Worm (Caenorhabditis elegans) whole organism, young adult: Measurements from ENCODE around the gene F13E6.1.

Experiments used
- D2030.7 ChIP-seq: fragments of 200-800 bp; sonication (Bioruptor generic); IDR thresholded peaks from 2 replicates; pipeline ENCODE4 v1.3.6; 2022; ENCODE audit warnings: missing genetic modification reagents, missing genetic modification characterization, missing compliant biosample characterization
- Y67H2A.10 ChIP-seq: fragments of 200-800 bp; sonication (Bioruptor generic); conservative IDR thresholded peaks from 2 replicates; pipeline ENCODE4 v1.3.6; 2022; ENCODE audit warnings: missing genetic modification reagents, missing genetic modification characterization, missing compliant biosample characterization
- ceh-40 ChIP-seq: fragments of 200-800 bp; sonication (Bioruptor generic); IDR thresholded peaks from 2 replicates; pipeline ENCODE4 v1.3.6; 2022; ENCODE audit warnings: missing genetic modification characterization, missing compliant biosample characterization
- egl-44 ChIP-seq: fragments of 200-800 bp; sonication (Bioruptor generic); IDR thresholded peaks from 2 replicates; pipeline ENCODE4 v1.3.6; 2022; ENCODE audit warnings: missing genetic modification reagents, missing genetic modification characterization, missing compliant biosample characterization
- ets-4 ChIP-seq: fragments of 200-800 bp; sonication (Bioruptor generic); optimal IDR thresholded peaks from 2 replicates; lab custom pipeline; 2018; ENCODE audit warnings: mild to moderate bottlenecking, missing genetic modification characterization, missing compliant biosample characterization
- let-607 ChIP-seq, 2 experiments: fragments of 200-800 bp in 1 of 2; sonication (Bioruptor generic) in 1 of 2; sonication (generic microtip) in 1 of 2; optimal IDR thresholded peaks; 2 replicates each; lab custom pipeline; 2016 to 2018; ENCODE audit warnings: mild to moderate bottlenecking in 2 of 2, missing compliant biosample characterization in 2 of 2, missing genetic modification characterization in 2 of 2, moderate library complexity in 2 of 2, missing genotype in 1 of 2
- lin-40 ChIP-seq: sonication (generic microtip); optimal IDR thresholded peaks from 2 replicates; lab custom pipeline; 2016; ENCODE audit warnings: missing genetic modification characterization, mild to moderate bottlenecking, missing compliant biosample characterization, missing genotype, missing genetic modification reagents
- lsy-27 ChIP-seq: sonication (generic microtip); optimal IDR thresholded peaks from 2 replicates; lab custom pipeline; 2017; ENCODE audit warnings: missing genetic modification characterization, mild to moderate bottlenecking, missing compliant biosample characterization, antibody characterized with exemption, missing genotype, borderline replicate concordance; ENCODE audit not compliant: insufficient read depth
- nhr-179 ChIP-seq: sonication (generic microtip); optimal IDR thresholded peaks from 2 replicates; lab custom pipeline; 2016; ENCODE audit warnings: mild to moderate bottlenecking, missing genetic modification characterization, missing compliant biosample characterization
- nhr-80 ChIP-seq: sonication (generic microtip); optimal IDR thresholded peaks from 2 replicates; lab custom pipeline; 2016; ENCODE audit warnings: missing genetic modification characterization, missing compliant biosample characterization
- pbrm-1 ChIP-seq: fragments of 200-800 bp; sonication (Bioruptor generic); IDR thresholded peaks from 2 replicates; pipeline ENCODE4 v1.3.6; 2022; ENCODE audit warnings: missing genetic modification reagents, missing genetic modification characterization, missing compliant biosample characterization
- snpc-1.1 ChIP-seq: sonication (generic microtip); optimal IDR thresholded peaks from 2 replicates; lab custom pipeline; 2017; ENCODE audit warnings: missing genetic modification characterization, mild to moderate bottlenecking, missing compliant biosample characterization, antibody characterized with exemption, moderate library complexity, missing genotype, missing genetic modification reagents; ENCODE audit not compliant: insufficient read depth
- snpc-1.3 ChIP-seq: sonication (generic microtip); optimal IDR thresholded peaks from 2 replicates; lab custom pipeline; 2017; ENCODE audit warnings: missing genetic modification characterization, mild to moderate bottlenecking, missing compliant biosample characterization, antibody characterized with exemption, moderate library complexity, missing genotype, missing genetic modification reagents; ENCODE audit not compliant: insufficient read depth
- unc-62 ChIP-seq: fragments of 150-350 bp; optimal IDR thresholded peaks from 2 replicates; lab custom pipeline; 2014; ENCODE audit warnings: missing biosample characterization, missing genetic modification reagents, missing genetic modification characterization
- ztf-26 ChIP-seq: sonication (generic microtip); optimal IDR thresholded peaks from 2 replicates; lab custom pipeline; 2017; ENCODE audit warnings: missing genetic modification characterization, missing compliant biosample characterization
- ztf-28 ChIP-seq: fragments of 200-800 bp; sonication (Bioruptor generic); IDR thresholded peaks from 2 replicates; pipeline ENCODE4 v1.3.6; 2022; ENCODE audit warnings: missing genetic modification reagents, missing genetic modification characterization, missing compliant biosample characterization
- ztf-3 ChIP-seq: fragments of 200-800 bp; sonication (Bioruptor generic); optimal IDR thresholded peaks from 2 replicates; lab custom pipeline; 2018; ENCODE audit warnings: mild to moderate bottlenecking, missing genetic modification characterization, missing compliant biosample characterization

F13E6.1 gene

DNA sequence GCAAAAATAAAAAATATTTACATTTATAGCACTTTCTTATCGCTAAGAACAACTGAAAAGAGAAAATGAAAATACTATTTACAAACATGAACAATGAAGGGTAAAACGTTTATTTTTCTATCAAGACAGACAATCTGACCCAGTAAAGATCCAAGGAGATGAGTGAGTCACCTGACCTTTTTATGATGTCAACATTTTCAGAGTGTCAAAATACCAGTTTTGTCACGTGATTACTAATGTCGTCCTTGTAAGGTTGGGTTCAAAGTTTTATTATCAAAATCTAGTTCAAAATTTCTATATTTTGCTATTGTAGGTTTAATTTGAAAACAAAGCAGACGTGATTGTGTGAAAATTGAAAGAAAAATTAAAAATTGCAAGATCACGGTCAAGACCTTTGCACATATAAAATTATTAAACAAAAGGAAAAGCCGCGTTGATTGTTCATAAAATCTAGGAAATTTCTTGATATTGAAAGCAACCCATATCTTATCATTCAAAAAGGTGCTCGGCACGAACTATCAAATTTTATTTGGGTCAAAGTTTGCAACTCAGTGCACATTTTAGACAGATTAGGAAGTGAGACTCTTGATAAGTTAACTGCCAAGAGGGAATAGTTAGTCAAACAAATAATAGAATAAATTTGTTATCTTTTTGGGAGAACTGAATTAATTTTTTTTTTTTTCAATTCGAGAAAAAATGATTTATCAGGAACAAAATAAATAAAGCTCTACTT is 46.7 kb downstream of the F13E6.1 start:
- no peak for TF ChIP-seq lin-40 (tag; lab: Kevin White, UChicago)
- no peak for TF ChIP-seq lsy-27 (tag; lab: Kevin White, UChicago)
- TF ChIP-seq nhr-179 (tag; lab: Kevin White, UChicago): no peak
- no peak for TF ChIP-seq ceh-40
- peak; percentile 57 for TF ChIP-seq nhr-80
- no peak for TF ChIP-seq ztf-3 (GFP tag; lab: Kevin White, UChicago)
- no peak for TF ChIP-seq ztf-26 (tag; lab: Kevin White, UChicago)
- TF ChIP-seq Y67H2A.10 (GFP tag; lab: Robert Waterston, UW): no peak
- no peak for TF ChIP-seq ets-4 (GFP tag; lab: Kevin White, UChicago)

DNA sequence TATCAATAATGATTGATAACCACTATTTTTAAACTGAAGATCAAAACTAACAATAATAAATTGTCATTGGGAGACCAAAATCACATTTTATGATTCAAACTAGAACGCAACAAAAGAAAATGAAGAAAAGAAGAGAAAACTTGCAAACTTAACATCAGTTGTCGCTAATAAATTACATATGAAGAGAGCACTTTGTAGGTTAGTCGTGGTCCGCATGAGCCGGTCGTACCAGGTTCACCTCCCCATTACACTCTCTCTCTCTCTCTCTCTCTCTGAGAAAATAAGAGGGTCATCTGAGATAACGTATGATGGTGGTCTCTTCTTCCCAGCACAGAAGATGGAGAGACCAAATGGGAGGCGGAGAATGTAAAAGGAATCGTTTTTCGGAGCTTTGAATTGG is 47.8 kb downstream of the F13E6.1 start:
- TF ChIP-seq Y67H2A.10 (GFP tag; lab: Robert Waterston, UW) (no peak), unc-62 (GFP tag; lab: Kevin White, UChicago) (no peak), D2030.7 (GFP tag; lab: Robert Waterston, UW) (no peak), ztf-3 (GFP tag; lab: Kevin White, UChicago) (no peak), ztf-28 (GFP tag; lab: Robert Waterston, UW) (no peak), let-607 (tag; optimal IDR thresholded peaks at IDR 0.05; lab: Kevin White, UChicago) (no peak), snpc-1.1 (tag; lab: Kevin White, UChicago) (no peak), pbrm-1 (GFP tag; lab: Robert Waterston, UW) (no peak)

DNA sequence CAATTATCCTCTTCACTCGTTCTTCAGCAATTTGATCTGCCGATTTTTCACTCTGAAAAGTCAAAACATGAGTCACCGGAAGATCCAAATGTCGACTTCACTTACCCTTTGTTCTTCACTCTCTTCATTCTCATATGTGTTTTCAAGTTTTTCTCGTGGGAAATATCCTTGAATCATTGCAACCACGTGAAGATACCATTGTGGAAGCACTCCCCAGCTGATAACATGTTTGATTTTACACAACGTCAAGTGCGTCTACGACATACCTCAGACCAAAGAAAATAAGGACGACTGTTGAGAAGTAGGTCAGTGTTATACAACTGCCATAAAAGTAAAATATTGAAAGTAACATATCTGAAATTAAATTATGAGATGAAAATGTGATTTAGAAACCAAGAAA is 48.5 kb downstream of the F13E6.1 start, which contains the start of gene M79.2:
TSS of gene M79.2 (minus strand) at position 354 of the 400 bp plus-strand sequence.
- no peak for TF ChIP-seq ceh-40
- TF ChIP-seq snpc-1.3: no peak
- TF ChIP-seq egl-44: no peak
